Fruit fly (Drosophila melanogaster) whole organism, wandering third instar larva: ENCODE measurements around the gene Cyp312a1.

Source experiments
- Abd-B ChIP-seq: fragments of >200 bp; optimal IDR thresholded peaks from 2 replicates; lab custom pipeline; 2017; ENCODE audit warnings: missing biosample characterization, missing genetic modification characterization
- CG32264 ChIP-seq: fragments of 200-800 bp; sonication (Bioruptor generic); optimal IDR thresholded peaks from 2 replicates; lab custom pipeline; 2016; ENCODE audit warnings: missing biosample characterization, missing genetic modification characterization
- CG9705 ChIP-seq: fragments of 200-800 bp; sonication (Bioruptor generic); optimal IDR thresholded peaks from 2 replicates; lab custom pipeline; 2018; ENCODE audit warnings: missing biosample characterization, mild to moderate bottlenecking, missing genetic modification characterization
- CrebA ChIP-seq: fragments of 200-800 bp; sonication (Bioruptor generic); optimal IDR thresholded peaks from 2 replicates; lab custom pipeline; 2016; ENCODE audit warnings: missing biosample characterization, mild to moderate bottlenecking, missing genetic modification characterization, borderline replicate concordance
- Dfd ChIP-seq: fragments of >200 bp; optimal IDR thresholded peaks from 2 replicates; lab custom pipeline; 2017; ENCODE audit warnings: missing biosample characterization, missing genetic modification characterization
- Dif ChIP-seq: fragments of 200-275, 200-300 bp; sonication (Bioruptor generic); optimal IDR thresholded peaks from 2 replicates; lab custom pipeline; 2018; ENCODE audit warnings: missing biosample characterization, missing genetic modification characterization; ENCODE audit not compliant: partially characterized antibody
- GATAd ChIP-seq: sonication (Bioruptor generic); optimal IDR thresholded peaks from 2 replicates; lab custom pipeline; 2016; ENCODE audit warnings: missing biosample characterization, missing genetic modification characterization
- HLH106 ChIP-seq: fragments of 200-800 bp; optimal IDR thresholded peaks from 3 replicates; lab custom pipeline; 2019; ENCODE audit warnings: missing biosample characterization, mild to moderate bottlenecking, missing genetic modification characterization, moderate library complexity
- Hnf4 ChIP-seq: fragments of 200-800 bp; sonication (Bioruptor generic); optimal IDR thresholded peaks from 2 replicates; lab custom pipeline; 2016; ENCODE audit warnings: missing biosample characterization, mild to moderate bottlenecking, missing genetic modification characterization
- Hr78 ChIP-seq: fragments of >200 bp; optimal IDR thresholded peaks from 2 replicates; lab custom pipeline; 2017; ENCODE audit warnings: missing biosample characterization, missing genetic modification characterization
- Hr83 ChIP-seq: fragments of 200-300 bp; sonication (Bioruptor generic); optimal IDR thresholded peaks from 2 replicates; lab custom pipeline; 2016; ENCODE audit warnings: missing biosample characterization, mild to moderate bottlenecking, missing genetic modification characterization, moderate library complexity; ENCODE audit not compliant: poor library complexity, severe bottlenecking
- Jra ChIP-seq: sonication (Bioruptor generic); optimal IDR thresholded peaks from 2 replicates; lab custom pipeline; 2016; ENCODE audit warnings: missing biosample characterization, missing genetic modification characterization
- Mio ChIP-seq: sonication (Bioruptor generic); optimal IDR thresholded peaks from 2 replicates; lab custom pipeline; 2016; ENCODE audit warnings: missing biosample characterization, missing genetic modification characterization
- Myc ChIP-seq: fragments of >200 bp; optimal IDR thresholded peaks from 2 replicates; lab custom pipeline; 2017
- N ChIP-seq: fragments of >200 bp; optimal IDR thresholded peaks from 2 replicates; lab custom pipeline; 2018; ENCODE audit warnings: missing biosample characterization, missing external identifiers, missing genetic modification characterization
- OdsH ChIP-seq: fragments of 200-800 bp; sonication (Bioruptor generic); optimal IDR thresholded peaks from 2 replicates; lab custom pipeline; 2016; ENCODE audit warnings: missing biosample characterization, mild to moderate bottlenecking, missing genetic modification characterization
- Rel ChIP-seq, 2 experiments: fragments of 200-800 bp; sonication (Bioruptor generic) in 1 of 2; optimal IDR thresholded peaks; 2 replicates in 1 of 2; 3 replicates in 1 of 2; lab custom pipeline; 2016 to 2019; ENCODE audit warnings: mild to moderate bottlenecking in 2 of 2, missing biosample characterization in 2 of 2, missing genetic modification characterization in 2 of 2, moderate library complexity in 1 of 2
- Sp1 ChIP-seq: fragments of 200-800 bp; sonication (Bioruptor generic); optimal IDR thresholded peaks from 3 replicates; lab custom pipeline; 2019; ENCODE audit warnings: missing biosample characterization, mild to moderate bottlenecking, missing genetic modification characterization, moderate library complexity
- Vsx2 ChIP-seq: fragments of 200-300, 225-300 bp; sonication (Bioruptor generic); optimal IDR thresholded peaks from 2 replicates; lab custom pipeline; 2018; ENCODE audit warnings: missing biosample characterization, missing genetic modification characterization; ENCODE audit not compliant: partially characterized antibody
- br ChIP-seq: fragments of 200-800 bp; sonication (Bioruptor generic); optimal IDR thresholded peaks from 2 replicates; lab custom pipeline; 2016; ENCODE audit warnings: missing biosample characterization, missing genetic modification characterization
- brk ChIP-seq: fragments of 200-800 bp; sonication (Bioruptor generic); optimal IDR thresholded peaks from 2 replicates; lab custom pipeline; 2016; ENCODE audit warnings: missing biosample characterization, mild to moderate bottlenecking, missing genetic modification characterization
- dl ChIP-seq, 2 experiments: fragments of 175-275, 200-275 bp in 1 of 2; fragments of 200-275 bp in 1 of 2; sonication (Bioruptor generic); optimal IDR thresholded peaks; lab custom pipeline; 2018; ENCODE audit warnings: mild to moderate bottlenecking in 2 of 2, missing biosample characterization in 2 of 2, missing genetic modification characterization in 2 of 2, moderate library complexity in 2 of 2; ENCODE audit not compliant: partially characterized antibody in 2 of 2, insufficient read depth in 1 of 2
- dmrt93B ChIP-seq: fragments of 200-800 bp; sonication (Bioruptor generic); optimal IDR thresholded peaks from 2 replicates; lab custom pipeline; 2018; ENCODE audit warnings: missing biosample characterization, mild to moderate bottlenecking, missing genetic modification characterization
- dsf ChIP-seq: sonication (Bioruptor generic); optimal IDR thresholded peaks from 2 replicates; lab custom pipeline; 2016; ENCODE audit warnings: missing biosample characterization, missing genetic modification characterization, borderline replicate concordance
- ey ChIP-seq: fragments of 200-800 bp; sonication (Bioruptor generic); optimal IDR thresholded peaks from 2 replicates; lab custom pipeline; 2016; ENCODE audit warnings: missing biosample characterization, missing genetic modification characterization
- foxo ChIP-seq, 2 experiments: fragments of 200-800 bp; sonication (Bioruptor generic); optimal IDR thresholded peaks; 2 replicates in 1 of 2; 3 replicates in 1 of 2; lab custom pipeline; 2016 to 2017; ENCODE audit warnings: missing biosample characterization in 2 of 2, missing genetic modification characterization in 2 of 2
- fru ChIP-seq: fragments of 200-800 bp; sonication (Bioruptor generic); optimal IDR thresholded peaks from 3 replicates; lab custom pipeline; 2016; ENCODE audit warnings: missing biosample characterization, mild to moderate bottlenecking, missing genetic modification characterization
- h ChIP-seq: fragments of 200-800 bp; sonication (Bioruptor generic); optimal IDR thresholded peaks from 3 replicates; lab custom pipeline; 2016; ENCODE audit warnings: missing biosample characterization, mild to moderate bottlenecking, missing genetic modification characterization
- jim ChIP-seq: fragments of 175-275, 200-325 bp; sonication (Bioruptor generic); optimal IDR thresholded peaks from 2 replicates; lab custom pipeline; 2016; ENCODE audit warnings: missing biosample characterization, mild to moderate bottlenecking, missing genetic modification characterization
- lola ChIP-seq: fragments of >200 bp; optimal IDR thresholded peaks from 2 replicates; lab custom pipeline; 2017; ENCODE audit warnings: missing biosample characterization, missing genetic modification characterization
- pan ChIP-seq: fragments of >200 bp; optimal IDR thresholded peaks from 2 replicates; lab custom pipeline; 2017
- psq ChIP-seq: fragments of 200-800 bp; sonication (Bioruptor generic); optimal IDR thresholded peaks from 3 replicates; lab custom pipeline; 2017; ENCODE audit warnings: missing biosample characterization, mild to moderate bottlenecking, missing genetic modification characterization, moderate library complexity
- rgr ChIP-seq: fragments of 200-800 bp; sonication (Bioruptor generic); optimal IDR thresholded peaks from 3 replicates; lab custom pipeline; 2016; ENCODE audit warnings: missing biosample characterization, mild to moderate bottlenecking, missing genetic modification characterization
- sage ChIP-seq: fragments of 200-800 bp; sonication (Bioruptor generic); optimal IDR thresholded peaks from 2 replicates; lab custom pipeline; 2016; ENCODE audit warnings: missing biosample characterization, mild to moderate bottlenecking, missing genetic modification characterization
- sv ChIP-seq: fragments of 200-800 bp; sonication (Bioruptor generic); optimal IDR thresholded peaks from 3 replicates; lab custom pipeline; 2016; ENCODE audit warnings: missing biosample characterization, missing genetic modification characterization
- tai ChIP-seq: sonication (Bioruptor generic); optimal IDR thresholded peaks from 2 replicates; lab custom pipeline; 2016; ENCODE audit warnings: missing biosample characterization, missing genetic modification characterization
- usp ChIP-seq: fragments of >200 bp; optimal IDR thresholded peaks from 2 replicates; lab custom pipeline; 2017; ENCODE audit warnings: missing biosample characterization, missing genetic modification characterization
- woc ChIP-seq: sonication (Bioruptor generic); optimal IDR thresholded peaks from 2 replicates; lab custom pipeline; 2016; ENCODE audit warnings: missing biosample characterization, mild to moderate bottlenecking, missing genetic modification characterization

The Cyp312a1 gene

dm6 chr3L:18112669-18113068 lies 19.8 kb downstream of the Cyp312a1 start, which contains the start of the genes CG32195 and CG7341:
Gene CG32195 (plus strand): TSS chr3L:18112959.
Gene CG7341 (plus strand): TSS chr3L:18112959.
- TF ChIP-seq tai (GFP tag; lab: Kevin White, UChicago), result no peak
- peak in 1 of 2 experiments; percentile 28 for TF ChIP-seq foxo (GFP tag; optimal IDR thresholded peaks at IDR 0.05; lab: Kevin White, UChicago)
- peak; percentile 42 for TF ChIP-seq sage
- TF ChIP-seq, all 38 proteins: peak for 2

- peak; percentile 24 for TF ChIP-seq OdsH (GFP tag; lab: Kevin White, UChicago)
- TF ChIP-seq psq (GFP tag; lab: Kevin White, UChicago), result peak; percentile 19
- peak; percentile 40 for TF ChIP-seq h
- TF ChIP-seq rgr (GFP tag; lab: Kevin White, UChicago), result peak; percentile 23
- peak; percentile 28 for TF ChIP-seq Sp1 (GFP tag; lab: Kevin White, UChicago)
- peak in 1 of 2 experiments; percentile 51 for TF ChIP-seq foxo (GFP tag; optimal IDR thresholded peaks at IDR 0.05; lab: Kevin White, UChicago)
- TF ChIP-seq tai (GFP tag; lab: Kevin White, UChicago), result no peak
- no peak for TF ChIP-seq dmrt93B (GFP tag; lab: Kevin White, UChicago)
- peak; percentile 18 for TF ChIP-seq fru (GFP tag; lab: Kevin White, UChicago)
- no peak for TF ChIP-seq GATAd
- peak; percentile 20 for TF ChIP-seq Hnf4 (GFP tag; lab: Kevin White, UChicago)
- TF ChIP-seq ey (GFP tag; lab: Kevin White, UChicago), result peak; percentile 47
- no peak for TF ChIP-seq Myc (lab: Kevin White, UChicago)
- no peak for TF ChIP-seq sage
- TF ChIP-seq pan (lab: Kevin White, UChicago), result no peak
- peak; percentile 61 for TF ChIP-seq HLH106 (tag; lab: Kevin White, UChicago)
- peak; percentile 13 for TF ChIP-seq dsf (GFP tag; lab: Kevin White, UChicago)
- TF ChIP-seq Dfd (GFP tag; lab: Kevin White, UChicago), result no peak
- TF ChIP-seq Rel (GFP tag; optimal IDR thresholded peaks at IDR 0.05; lab: Kevin White, UChicago), result no peak
- peak; percentile 1 for TF ChIP-seq Rel (tag; optimal IDR thresholded peaks at IDR 0.05; lab: Kevin White, UChicago)
- no peak for TF ChIP-seq woc (GFP tag; lab: Kevin White, UChicago)
- TF ChIP-seq CG9705, result peak; percentile 65
- no peak for TF ChIP-seq Dif
- no peak for TF ChIP-seq Mio (GFP tag; lab: Kevin White, UChicago)
Measured at dm6 chr3L:18109459-18109863, 23.0 kb downstream of the Cyp312a1 start, which contains the start of the genes Polr3D and mus304. Gene Polr3D (minus strand): TSS chr3L:18109574. Gene mus304 (plus strand): TSS chr3L:18109814.

- TF ChIP-seq Rel (GFP tag; optimal IDR thresholded peaks at IDR 0.05; lab: Kevin White, UChicago), result no peak
- peak; percentile 6 for TF ChIP-seq Rel (tag; optimal IDR thresholded peaks at IDR 0.05; lab: Kevin White, UChicago)
- TF ChIP-seq sv (GFP tag; lab: Kevin White, UChicago), result peak; percentile 59
- TF ChIP-seq Hr78 (GFP tag; lab: Kevin White, UChicago), result no peak
- peak; percentile 78 for TF ChIP-seq Sp1 (GFP tag; lab: Kevin White, UChicago)
- no peak for TF ChIP-seq usp (GFP tag; lab: Kevin White, UChicago)
- peak; percentile 8 for TF ChIP-seq GATAd
- peak; percentile 60 for TF ChIP-seq dmrt93B (GFP tag; lab: Kevin White, UChicago)
- TF ChIP-seq h, result peak; percentile 58
- TF ChIP-seq tai (GFP tag; lab: Kevin White, UChicago), result no peak
- no peak for TF ChIP-seq pan (lab: Kevin White, UChicago)
- TF ChIP-seq psq (GFP tag; lab: Kevin White, UChicago), result peak; percentile 57
- peak; percentile 95 for TF ChIP-seq fru (GFP tag; lab: Kevin White, UChicago)
- no peak for TF ChIP-seq jim (GFP tag; lab: Kevin White, UChicago)
- peak in 1 of 2 experiments; percentile 78 for TF ChIP-seq foxo (GFP tag; optimal IDR thresholded peaks at IDR 0.05; lab: Kevin White, UChicago)
- peak; percentile 52 for TF ChIP-seq OdsH (GFP tag; lab: Kevin White, UChicago)
- TF ChIP-seq Abd-B (GFP tag; lab: Kevin White, UChicago), result no peak
- TF ChIP-seq sage, result peak; percentile 20
- TF ChIP-seq dsf (GFP tag; lab: Kevin White, UChicago), result no peak
- TF ChIP-seq Hr83 (GFP tag; lab: Kevin White, UChicago), result peak; percentile 57
- no peak for TF ChIP-seq Mio (GFP tag; lab: Kevin White, UChicago)
- TF ChIP-seq CG32264 (GFP tag; lab: Kevin White, UChicago), result no peak
- no peak for TF ChIP-seq Vsx2 (GFP tag; lab: Kevin White, UChicago)
- TF ChIP-seq woc (GFP tag; lab: Kevin White, UChicago), result peak; percentile 61
- TF ChIP-seq CG9705, result peak; percentile 74
- no peak for TF ChIP-seq Jra
- no peak for TF ChIP-seq dl (GFP tag; optimal IDR thresholded peaks at IDR 0.05; lab: Kevin White, UChicago; ENCODE audit: insufficient read depth in 1 of 2, partially characterized antibody in 2 of 2)
- peak; percentile 37 for TF ChIP-seq Dif
- TF ChIP-seq Dfd (GFP tag; lab: Kevin White, UChicago), result no peak
- peak; percentile 52 for TF ChIP-seq ey (GFP tag; lab: Kevin White, UChicago)
- TF ChIP-seq br, result peak; percentile 58
- peak; percentile 85 for TF ChIP-seq HLH106 (tag; lab: Kevin White, UChicago)
- TF ChIP-seq N (GFP tag; lab: Kevin White, UChicago), result no peak
- no peak for TF ChIP-seq brk (GFP tag; lab: Kevin White, UChicago)
- no peak for TF ChIP-seq lola
- TF ChIP-seq rgr (GFP tag; lab: Kevin White, UChicago), result peak; percentile 67
- TF ChIP-seq CrebA (GFP tag; lab: Kevin White, UChicago), result no peak
- peak; percentile 93 for TF ChIP-seq Myc (lab: Kevin White, UChicago)
- TF ChIP-seq Hnf4 (GFP tag; lab: Kevin White, UChicago), result peak; percentile 41
- TF ChIP-seq, all 38 proteins: peak for 21
Measured at dm6 chr3L:18106021-18106944, 26.2 kb downstream of the Cyp312a1 start, which contains the start of the genes CG13698 and mRpS26. Gene CG13698 (minus strand): TSS chr3L:18106149. Gene mRpS26 (plus strand): TSS chr3L:18106579.
